Fruit fly (Drosophila melanogaster): ENCODE data around the gene CG8219.

The CG8219 gene

dm6 chr3L:6245646-6246045 is 45.4 kb downstream of the CG8219 start, which contains the start of gene Mdr65:
Gene Mdr65 (minus strand): TSS chr3L:6245746.
- TF ChIP-seq h (optimal IDR thresholded peaks at IDR 0.05) (no peak), ara (GFP tag; IDR thresholded peaks at IDR 0.05) (no peak), Hmx (GFP tag; optimal IDR thresholded peaks at IDR 0.05) (no peak), CG32772 (GFP tag; IDR thresholded peaks at IDR 0.05) (no peak), Sox102F (GFP tag; optimal IDR thresholded peaks at IDR 0.05) (no peak), CG3281 (GFP tag; optimal IDR thresholded peaks at IDR 0.05) (no peak)

dm6 chr3L:6249178-6250078 is 49.2 kb downstream of the CG8219 start:
- TF ChIP-seq dati (GFP tag; IDR thresholded peaks at IDR 0.05) (no peak), croc (GFP tag; conservative IDR thresholded peaks at IDR 0.05) (no peak), Usf (GFP tag; optimal IDR thresholded peaks at IDR 0.05) (no peak), CG6272 (GFP tag; IDR thresholded peaks at IDR 0.05) (no peak), CG32532 (GFP tag; IDR thresholded peaks at IDR 0.05) (no peak), gro (GFP tag; optimal IDR thresholded peaks at IDR 0.05) (no peak), gcm2 (GFP tag; optimal IDR thresholded peaks at IDR 0.05) (no peak), CG8924 (tag; optimal IDR thresholded peaks at IDR 0.05) (no peak), tio (GFP tag; optimal IDR thresholded peaks at IDR 0.05) (no peak), CG17829 (tag; optimal IDR thresholded peaks at IDR 0.05) (no peak), CG8765 (GFP tag; IDR thresholded peaks at IDR 0.05) (no peak), CG11398 (GFP tag; optimal IDR thresholded peaks at IDR 0.05) (no peak), br (optimal IDR thresholded peaks at IDR 0.05) (no peak), cg (GFP tag; optimal IDR thresholded peaks at IDR 0.05) (peak; percentile 53), chinmo (GFP tag; IDR thresholded peaks at IDR 0.05; ENCODE audit: partially characterized antibody) (peak; percentile 76; the same call in 1 of the 4 replicates), CG8281 (tag; optimal IDR thresholded peaks at IDR 0.05) (no peak), wek (GFP tag; optimal IDR thresholded peaks at IDR 0.05) (no peak), exex (tag; optimal IDR thresholded peaks at IDR 0.05) (no peak), D19A (tag; optimal IDR thresholded peaks at IDR 0.05) (peak; percentile 59), fd3F (GFP tag; optimal IDR thresholded peaks at IDR 0.05) (no peak), seq (GFP tag; IDR thresholded peaks at IDR 0.05) (no peak), CG12391 (tag; optimal IDR thresholded peaks at IDR 0.05) (no peak), sug (tag; optimal IDR thresholded peaks at IDR 0.05) (no peak), kay (GFP tag; optimal IDR thresholded peaks at IDR 0.05) (no peak), Chrac-16 (GFP tag; optimal IDR thresholded peaks at IDR 0.05) (no peak), p53 (GFP tag; optimal IDR thresholded peaks at IDR 0.05) (no peak), zen (tag; optimal IDR thresholded peaks at IDR 0.05) (no peak), CG11560 (tag; IDR thresholded peaks at IDR 0.05) (no peak), sna (GFP tag; IDR thresholded peaks at IDR 0.05; ENCODE audit: partially characterized antibody) (no peak), pfk (GFP tag; optimal IDR thresholded peaks at IDR 0.05) (no peak), fd102C (GFP tag; optimal IDR thresholded peaks at IDR 0.05) (no peak), CG5180 (GFP tag; optimal IDR thresholded peaks at IDR 0.05) (no peak), bsh (GFP tag; optimal IDR thresholded peaks at IDR 0.05) (no peak), corto (GFP tag; optimal IDR thresholded peaks at IDR 0.05) (peak; percentile 15), Mad (GFP tag; optimal IDR thresholded peaks at IDR 0.05) (no peak), lab (GFP tag; optimal IDR thresholded peaks at IDR 0.05) (no peak), run (tag; optimal IDR thresholded peaks at IDR 0.05) (no peak), jigr1 (GFP tag; IDR thresholded peaks at IDR 0.05) (no peak), Drgx (GFP tag; IDR thresholded peaks at IDR 0.05) (peak; percentile 63), CG9876 (GFP tag; optimal IDR thresholded peaks at IDR 0.05) (no peak)
